Fruit fly (Drosophila melanogaster): ENCODE results near the gene CG6144.

Gene CG6144

dm6 chr2L:10506557-10507252 lies 18.2 kb downstream of the CG6144 start, which contains the start of the genes Myo31DF and CG6094:
Gene Myo31DF, minus strand, starts transcription at chr2L:10506779.
Gene CG6094, plus strand, starts transcription at chr2L:10507081.
- TF ChIP-seq fkh (GFP tag; optimal IDR thresholded peaks at IDR 0.05) (no peak), CG3919 (GFP tag; optimal IDR thresholded peaks at IDR 0.05) (peak; percentile 32), CG8319 (GFP tag; optimal IDR thresholded peaks at IDR 0.05) (no peak), CG10631 (GFP tag; optimal IDR thresholded peaks at IDR 0.05) (no peak), cyc (GFP tag; optimal IDR thresholded peaks at IDR 0.05) (no peak), acj6 (GFP tag; optimal IDR thresholded peaks at IDR 0.05) (no peak), Hr39 (GFP tag; optimal IDR thresholded peaks at IDR 0.05) (peak; percentile 19), CG1621 (tag; optimal IDR thresholded peaks at IDR 0.05) (peak; percentile 65), fd85E (GFP tag; optimal IDR thresholded peaks at IDR 0.05) (no peak), esn (GFP tag; optimal IDR thresholded peaks at IDR 0.05) (peak; percentile 27), lz (GFP tag; optimal IDR thresholded peaks at IDR 0.05) (peak; percentile 10), CG6854 (GFP tag; optimal IDR thresholded peaks at IDR 0.05) (no peak), CG6792 (GFP tag; optimal IDR thresholded peaks at IDR 0.05) (no peak), OdsH (GFP tag; optimal IDR thresholded peaks at IDR 0.05) (no peak), CG11294 (GFP tag; IDR thresholded peaks at IDR 0.05) (no peak), CG32006 (GFP tag; optimal IDR thresholded peaks at IDR 0.05) (no peak), svp (GFP tag) (peak; percentile 66), spab (GFP tag; optimal IDR thresholded peaks at IDR 0.05) (no peak), Eip75B (GFP tag; optimal IDR thresholded peaks at IDR 0.05) (peak; percentile 23), dac (GFP tag; optimal IDR thresholded peaks at IDR 0.05) (no peak), vri (GFP tag; optimal IDR thresholded peaks at IDR 0.05) (peak; percentile 53), Sox15 (GFP tag; optimal IDR thresholded peaks at IDR 0.05) (no peak), dsx (GFP tag; optimal IDR thresholded peaks at IDR 0.05; ENCODE audit: poor library complexity, severe bottlenecking) (peak; percentile 38), Eip78C (GFP tag) (peak; percentile 75), CG6163 (GFP tag; IDR thresholded peaks at IDR 0.05) (peak; percentile 43; the same call in 1 of the 3 replicates), Met (GFP tag; optimal IDR thresholded peaks at IDR 0.05) (no peak), Sox14 (GFP tag; optimal IDR thresholded peaks at IDR 0.05) (peak; percentile 36), CG34406 (GFP tag; optimal IDR thresholded peaks at IDR 0.05) (no peak), pdm3 (GFP tag; optimal IDR thresholded peaks at IDR 0.05) (no peak), eg (GFP tag; IDR thresholded peaks at IDR 0.05) (peak; percentile 29; the same call in 2 of the 3 replicates), CG16779 (tag; optimal IDR thresholded peaks at IDR 0.05) (no peak), CG9139 (GFP tag; optimal IDR thresholded peaks at IDR 0.05) (no peak), Smox (GFP tag; optimal IDR thresholded peaks at IDR 0.05) (no peak), Hr38 (GFP tag; optimal IDR thresholded peaks at IDR 0.05) (no peak), CG8119 (GFP tag; IDR thresholded peaks at IDR 0.05) (no peak), Gug (GFP tag; IDR thresholded peaks at IDR 0.05) (no peak), ss (GFP tag; optimal IDR thresholded peaks at IDR 0.05) (peak in 1 of 2 experiments; percentile 29), CG4318 (GFP tag; optimal IDR thresholded peaks at IDR 0.05) (no peak), Blimp-1 (GFP tag; optimal IDR thresholded peaks at IDR 0.05) (no peak), Ets96B (tag; optimal IDR thresholded peaks at IDR 0.05) (no peak), salr (GFP tag; optimal IDR thresholded peaks at IDR 0.05) (no peak), Sox102F (GFP tag; optimal IDR thresholded peaks at IDR 0.05) (no peak), CG8632 (GFP tag; optimal IDR thresholded peaks at IDR 0.05) (no peak), CG3032 (tag; optimal IDR thresholded peaks at IDR 0.05) (no peak), net (GFP tag; optimal IDR thresholded peaks at IDR 0.05) (no peak), CG7368 (GFP tag; optimal IDR thresholded peaks at IDR 0.05) (no peak), achi (GFP tag; optimal IDR thresholded peaks at IDR 0.05) (no peak), Lpt (GFP tag; optimal IDR thresholded peaks at IDR 0.05) (no peak), Hr4 (GFP tag; optimal IDR thresholded peaks at IDR 0.05) (no peak), Ets21C (GFP tag; optimal IDR thresholded peaks at IDR 0.05) (no peak), topi (GFP tag; optimal IDR thresholded peaks at IDR 0.05) (no peak), CG11902 (GFP tag; optimal IDR thresholded peaks at IDR 0.05) (no peak)
